Fruit fly (Drosophila melanogaster) whole organism, wandering third instar larva: ENCODE data around the gene PAPLA1.

Experiments used
- Abd-B ChIP-seq: fragments of >200 bp; optimal IDR thresholded peaks from 2 replicates; lab custom pipeline; 2017; ENCODE audit warnings: missing biosample characterization, missing genetic modification characterization
- CG32264 ChIP-seq: fragments of 200-800 bp; sonication (Bioruptor generic); optimal IDR thresholded peaks from 2 replicates; lab custom pipeline; 2016; ENCODE audit warnings: missing biosample characterization, missing genetic modification characterization
- CrebA ChIP-seq: fragments of 200-800 bp; sonication (Bioruptor generic); optimal IDR thresholded peaks from 2 replicates; lab custom pipeline; 2016; ENCODE audit warnings: missing biosample characterization, mild to moderate bottlenecking, missing genetic modification characterization, borderline replicate concordance
- Dfd ChIP-seq: fragments of >200 bp; optimal IDR thresholded peaks from 2 replicates; lab custom pipeline; 2017; ENCODE audit warnings: missing biosample characterization, missing genetic modification characterization
- Dif ChIP-seq: fragments of 200-275, 200-300 bp; sonication (Bioruptor generic); optimal IDR thresholded peaks from 2 replicates; lab custom pipeline; 2018; ENCODE audit warnings: missing biosample characterization, missing genetic modification characterization; ENCODE audit not compliant: partially characterized antibody
- GATAd ChIP-seq: sonication (Bioruptor generic); optimal IDR thresholded peaks from 2 replicates; lab custom pipeline; 2016; ENCODE audit warnings: missing biosample characterization, missing genetic modification characterization
- HLH106 ChIP-seq: fragments of 200-800 bp; optimal IDR thresholded peaks from 3 replicates; lab custom pipeline; 2019; ENCODE audit warnings: missing biosample characterization, mild to moderate bottlenecking, missing genetic modification characterization, moderate library complexity
- Hnf4 ChIP-seq: fragments of 200-800 bp; sonication (Bioruptor generic); optimal IDR thresholded peaks from 2 replicates; lab custom pipeline; 2016; ENCODE audit warnings: missing biosample characterization, mild to moderate bottlenecking, missing genetic modification characterization
- Hr78 ChIP-seq: fragments of >200 bp; optimal IDR thresholded peaks from 2 replicates; lab custom pipeline; 2017; ENCODE audit warnings: missing biosample characterization, missing genetic modification characterization
- Jra ChIP-seq: sonication (Bioruptor generic); optimal IDR thresholded peaks from 2 replicates; lab custom pipeline; 2016; ENCODE audit warnings: missing biosample characterization, missing genetic modification characterization
- Mio ChIP-seq: sonication (Bioruptor generic); optimal IDR thresholded peaks from 2 replicates; lab custom pipeline; 2016; ENCODE audit warnings: missing biosample characterization, missing genetic modification characterization
- Myc ChIP-seq: fragments of >200 bp; optimal IDR thresholded peaks from 2 replicates; lab custom pipeline; 2017
- N ChIP-seq: fragments of >200 bp; optimal IDR thresholded peaks from 2 replicates; lab custom pipeline; 2018; ENCODE audit warnings: missing biosample characterization, missing external identifiers, missing genetic modification characterization
- OdsH ChIP-seq: fragments of 200-800 bp; sonication (Bioruptor generic); optimal IDR thresholded peaks from 2 replicates; lab custom pipeline; 2016; ENCODE audit warnings: missing biosample characterization, mild to moderate bottlenecking, missing genetic modification characterization
- Rel ChIP-seq, 2 experiments: fragments of 200-800 bp; sonication (Bioruptor generic) in 1 of 2; optimal IDR thresholded peaks; 2 replicates in 1 of 2; 3 replicates in 1 of 2; lab custom pipeline; 2016 to 2019; ENCODE audit warnings: mild to moderate bottlenecking in 2 of 2, missing biosample characterization in 2 of 2, missing genetic modification characterization in 2 of 2, moderate library complexity in 1 of 2
- Sp1 ChIP-seq: fragments of 200-800 bp; sonication (Bioruptor generic); optimal IDR thresholded peaks from 3 replicates; lab custom pipeline; 2019; ENCODE audit warnings: missing biosample characterization, mild to moderate bottlenecking, missing genetic modification characterization, moderate library complexity
- Vsx2 ChIP-seq: fragments of 200-300, 225-300 bp; sonication (Bioruptor generic); optimal IDR thresholded peaks from 2 replicates; lab custom pipeline; 2018; ENCODE audit warnings: missing biosample characterization, missing genetic modification characterization; ENCODE audit not compliant: partially characterized antibody
- brk ChIP-seq: fragments of 200-800 bp; sonication (Bioruptor generic); optimal IDR thresholded peaks from 2 replicates; lab custom pipeline; 2016; ENCODE audit warnings: missing biosample characterization, mild to moderate bottlenecking, missing genetic modification characterization
- dl ChIP-seq, 2 experiments: fragments of 175-275, 200-275 bp in 1 of 2; fragments of 200-275 bp in 1 of 2; sonication (Bioruptor generic); optimal IDR thresholded peaks; lab custom pipeline; 2018; ENCODE audit warnings: mild to moderate bottlenecking in 2 of 2, missing biosample characterization in 2 of 2, missing genetic modification characterization in 2 of 2, moderate library complexity in 2 of 2; ENCODE audit not compliant: partially characterized antibody in 2 of 2, insufficient read depth in 1 of 2
- dmrt93B ChIP-seq: fragments of 200-800 bp; sonication (Bioruptor generic); optimal IDR thresholded peaks from 2 replicates; lab custom pipeline; 2018; ENCODE audit warnings: missing biosample characterization, mild to moderate bottlenecking, missing genetic modification characterization
- dsf ChIP-seq: sonication (Bioruptor generic); optimal IDR thresholded peaks from 2 replicates; lab custom pipeline; 2016; ENCODE audit warnings: missing biosample characterization, missing genetic modification characterization, borderline replicate concordance
- ey ChIP-seq: fragments of 200-800 bp; sonication (Bioruptor generic); optimal IDR thresholded peaks from 2 replicates; lab custom pipeline; 2016; ENCODE audit warnings: missing biosample characterization, missing genetic modification characterization
- foxo ChIP-seq, 2 experiments: fragments of 200-800 bp; sonication (Bioruptor generic); optimal IDR thresholded peaks; 2 replicates in 1 of 2; 3 replicates in 1 of 2; lab custom pipeline; 2016 to 2017; ENCODE audit warnings: missing biosample characterization in 2 of 2, missing genetic modification characterization in 2 of 2
- fru ChIP-seq: fragments of 200-800 bp; sonication (Bioruptor generic); optimal IDR thresholded peaks from 3 replicates; lab custom pipeline; 2016; ENCODE audit warnings: missing biosample characterization, mild to moderate bottlenecking, missing genetic modification characterization
- h ChIP-seq: fragments of 200-800 bp; sonication (Bioruptor generic); optimal IDR thresholded peaks from 3 replicates; lab custom pipeline; 2016; ENCODE audit warnings: missing biosample characterization, mild to moderate bottlenecking, missing genetic modification characterization
- jim ChIP-seq: fragments of 175-275, 200-325 bp; sonication (Bioruptor generic); optimal IDR thresholded peaks from 2 replicates; lab custom pipeline; 2016; ENCODE audit warnings: missing biosample characterization, mild to moderate bottlenecking, missing genetic modification characterization
- pan ChIP-seq: fragments of >200 bp; optimal IDR thresholded peaks from 2 replicates; lab custom pipeline; 2017
- psq ChIP-seq: fragments of 200-800 bp; sonication (Bioruptor generic); optimal IDR thresholded peaks from 3 replicates; lab custom pipeline; 2017; ENCODE audit warnings: missing biosample characterization, mild to moderate bottlenecking, missing genetic modification characterization, moderate library complexity
- rgr ChIP-seq: fragments of 200-800 bp; sonication (Bioruptor generic); optimal IDR thresholded peaks from 3 replicates; lab custom pipeline; 2016; ENCODE audit warnings: missing biosample characterization, mild to moderate bottlenecking, missing genetic modification characterization
- sv ChIP-seq: fragments of 200-800 bp; sonication (Bioruptor generic); optimal IDR thresholded peaks from 3 replicates; lab custom pipeline; 2016; ENCODE audit warnings: missing biosample characterization, missing genetic modification characterization
- tai ChIP-seq: sonication (Bioruptor generic); optimal IDR thresholded peaks from 2 replicates; lab custom pipeline; 2016; ENCODE audit warnings: missing biosample characterization, missing genetic modification characterization
- usp ChIP-seq: fragments of >200 bp; optimal IDR thresholded peaks from 2 replicates; lab custom pipeline; 2017; ENCODE audit warnings: missing biosample characterization, missing genetic modification characterization
- woc ChIP-seq: sonication (Bioruptor generic); optimal IDR thresholded peaks from 2 replicates; lab custom pipeline; 2016; ENCODE audit warnings: missing biosample characterization, mild to moderate bottlenecking, missing genetic modification characterization

Gene PAPLA1

dm6 chr2L:8094058-8094825 is 65.2 kb downstream of the PAPLA1 start:
- TF ChIP-seq Jra (GFP tag; lab: Kevin White, UChicago) (no peak), Rel (GFP tag; optimal IDR thresholded peaks at IDR 0.05; lab: Kevin White, UChicago) (no peak), Rel (tag; optimal IDR thresholded peaks at IDR 0.05; lab: Kevin White, UChicago) (peak; percentile 28)

- no peak for TF ChIP-seq GATAd (GFP tag; lab: Kevin White, UChicago)
- no peak for TF ChIP-seq sv (GFP tag; lab: Kevin White, UChicago)
- TF ChIP-seq psq (GFP tag; lab: Kevin White, UChicago), result peak; percentile 49
- no peak for TF ChIP-seq foxo (GFP tag; optimal IDR thresholded peaks at IDR 0.05; lab: Kevin White, UChicago)
- no peak for TF ChIP-seq Rel (GFP tag; optimal IDR thresholded peaks at IDR 0.05; lab: Kevin White, UChicago)
- TF ChIP-seq Rel (tag; optimal IDR thresholded peaks at IDR 0.05; lab: Kevin White, UChicago), result peak; percentile 22
- no peak for TF ChIP-seq brk (GFP tag; lab: Kevin White, UChicago)
- no peak for TF ChIP-seq rgr (GFP tag; lab: Kevin White, UChicago)
- TF ChIP-seq, all 38 proteins: peak for 2
Observed at dm6 chr2L:8093182-8093941, 66.1 kb downstream of the PAPLA1 start.

- TF ChIP-seq Mio (no peak), CrebA (GFP tag; lab: Kevin White, UChicago) (no peak), Abd-B (no peak), Dfd (no peak), Jra (GFP tag; lab: Kevin White, UChicago) (no peak), CG32264 (GFP tag; lab: Kevin White, UChicago) (no peak), usp (GFP tag; lab: Kevin White, UChicago) (no peak), fru (GFP tag; lab: Kevin White, UChicago) (no peak), Hr78 (GFP tag; lab: Kevin White, UChicago) (no peak), tai (no peak), sv (GFP tag; lab: Kevin White, UChicago) (no peak)
- TF ChIP-seq, all 38 proteins: peak for 0
Observed at dm6 chr2L:8091908-8092307, 67.5 kb downstream of the PAPLA1 start.

- TF ChIP-seq ey, result no peak
- TF ChIP-seq Rel (GFP tag; optimal IDR thresholded peaks at IDR 0.05; lab: Kevin White, UChicago), result no peak
- no peak for TF ChIP-seq Rel (tag; optimal IDR thresholded peaks at IDR 0.05; lab: Kevin White, UChicago)
- no peak for TF ChIP-seq jim (GFP tag; lab: Kevin White, UChicago)
- no peak for TF ChIP-seq CG32264 (GFP tag; lab: Kevin White, UChicago)
- TF ChIP-seq dl (GFP tag; optimal IDR thresholded peaks at IDR 0.05; lab: Kevin White, UChicago; ENCODE audit: insufficient read depth in 1 of 2, partially characterized antibody in 2 of 2), result no peak
- TF ChIP-seq woc (GFP tag; lab: Kevin White, UChicago), result no peak
- TF ChIP-seq Hr78 (GFP tag; lab: Kevin White, UChicago), result no peak
- no peak for TF ChIP-seq HLH106
- TF ChIP-seq usp (GFP tag; lab: Kevin White, UChicago), result no peak
- no peak for TF ChIP-seq Abd-B
Observed at dm6 chr2L:8091429-8091828, 68.0 kb downstream of the PAPLA1 start.

dm6 chr2L:8088025-8088789 is 71.2 kb downstream of the PAPLA1 start:
- no peak for TF ChIP-seq sv (GFP tag; lab: Kevin White, UChicago)
- peak; percentile 47 for TF ChIP-seq OdsH (GFP tag; lab: Kevin White, UChicago)
- no peak for TF ChIP-seq Rel (GFP tag; optimal IDR thresholded peaks at IDR 0.05; lab: Kevin White, UChicago)
- no peak for TF ChIP-seq Rel (tag; optimal IDR thresholded peaks at IDR 0.05; lab: Kevin White, UChicago)
- no peak for TF ChIP-seq GATAd (GFP tag; lab: Kevin White, UChicago)
- no peak for TF ChIP-seq usp (GFP tag; lab: Kevin White, UChicago)
- no peak for TF ChIP-seq pan (lab: Kevin White, UChicago)
- no peak for TF ChIP-seq Hnf4 (GFP tag; lab: Kevin White, UChicago)
- TF ChIP-seq Dfd, result no peak
- TF ChIP-seq Sp1 (GFP tag; lab: Kevin White, UChicago), result peak; percentile 8
- no peak for TF ChIP-seq dl (GFP tag; optimal IDR thresholded peaks at IDR 0.05; lab: Kevin White, UChicago; ENCODE audit: insufficient read depth in 1 of 2, partially characterized antibody in 2 of 2)
- peak; percentile 45 for TF ChIP-seq rgr (GFP tag; lab: Kevin White, UChicago)
- TF ChIP-seq psq (GFP tag; lab: Kevin White, UChicago), result no peak
- no peak for TF ChIP-seq brk (GFP tag; lab: Kevin White, UChicago)
- no peak for TF ChIP-seq N (GFP tag; lab: Kevin White, UChicago)
- TF ChIP-seq jim (GFP tag; lab: Kevin White, UChicago), result no peak
- no peak for TF ChIP-seq HLH106
- peak; percentile 48 for TF ChIP-seq fru (GFP tag; lab: Kevin White, UChicago)
- no peak for TF ChIP-seq CrebA (GFP tag; lab: Kevin White, UChicago)
- TF ChIP-seq h (GFP tag; lab: Kevin White, UChicago), result peak; percentile 37
- peak; percentile 39 for TF ChIP-seq Vsx2 (GFP tag; lab: Kevin White, UChicago)
- TF ChIP-seq ey, result peak; percentile 34
- no peak for TF ChIP-seq Hr78 (GFP tag; lab: Kevin White, UChicago)
- no peak for TF ChIP-seq Myc (lab: Kevin White, UChicago)
- TF ChIP-seq Dif (GFP tag; lab: Kevin White, UChicago), result peak; percentile 31
- no peak for TF ChIP-seq dmrt93B (GFP tag; lab: Kevin White, UChicago)
- TF ChIP-seq Jra (GFP tag; lab: Kevin White, UChicago), result no peak
- TF ChIP-seq dsf (GFP tag; lab: Kevin White, UChicago), result no peak
